Fruit fly (Drosophila melanogaster) whole organism, pupa: Measurements from ENCODE around the gene CG15042.

Source experiments
- CG10348 ChIP-seq: fragments of 200-800 bp; sonication (Bioruptor generic); IDR thresholded peaks from 2 replicates; pipeline ENCODE4 v1.3.6; 2022; ENCODE audit warnings: missing biosample characterization, missing genetic modification characterization
- CG13204 ChIP-seq: fragments of 200-800 bp; sonication (Bioruptor generic); optimal IDR thresholded peaks from 2 replicates; lab custom pipeline; 2018; ENCODE audit warnings: missing biosample characterization, mild to moderate bottlenecking, missing genetic modification characterization, moderate library complexity
- CG14655 ChIP-seq: fragments of 200-800 bp; sonication (Bioruptor generic); optimal IDR thresholded peaks from 3 replicates; lab custom pipeline; 2017; ENCODE audit warnings: mild to moderate bottlenecking, missing biosample characterization, missing genetic modification reagents, missing genetic modification characterization
- CG17806 ChIP-seq: fragments of 200-800 bp; sonication (Bioruptor generic); optimal IDR thresholded peaks from 2 replicates; lab custom pipeline; 2018; ENCODE audit warnings: missing biosample characterization, mild to moderate bottlenecking, missing genetic modification characterization, moderate library complexity
- CG8159 ChIP-seq: fragments of 200-800 bp; sonication (Bioruptor generic); optimal IDR thresholded peaks from 3 replicates; lab custom pipeline; 2018; ENCODE audit warnings: missing biosample characterization, mild to moderate bottlenecking, missing genetic modification characterization, moderate library complexity
- CG8301 ChIP-seq: fragments of 200-800 bp; sonication (Bioruptor generic); optimal IDR thresholded peaks from 2 replicates; lab custom pipeline; 2018; ENCODE audit warnings: missing biosample characterization, mild to moderate bottlenecking, missing genetic modification characterization
- EcR ChIP-seq: fragments of 200-800 bp; sonication (Bioruptor generic); optimal IDR thresholded peaks from 3 replicates; lab custom pipeline; 2019; ENCODE audit warnings: missing biosample characterization, missing genetic modification characterization, mild to moderate bottlenecking, moderate library complexity, missing genetic modification reagents
- Pif1A ChIP-seq: fragments of 200-800 bp; sonication (Bioruptor generic); optimal IDR thresholded peaks from 3 replicates; lab custom pipeline; 2016; ENCODE audit warnings: missing biosample characterization, missing genetic modification characterization
- Snoo ChIP-seq: fragments of 200-800 bp; sonication (Bioruptor generic); optimal IDR thresholded peaks from 3 replicates; lab custom pipeline; 2017; ENCODE audit warnings: missing biosample characterization, mild to moderate bottlenecking, missing genetic modification characterization, inconsistent platforms
- fd96Ca ChIP-seq: fragments of 200-800 bp; sonication (Bioruptor generic); IDR thresholded peaks from 3 replicates; pipeline ENCODE4 v1.3.6; 2022; ENCODE audit warnings: missing biosample characterization, missing genetic modification characterization

DNA sequence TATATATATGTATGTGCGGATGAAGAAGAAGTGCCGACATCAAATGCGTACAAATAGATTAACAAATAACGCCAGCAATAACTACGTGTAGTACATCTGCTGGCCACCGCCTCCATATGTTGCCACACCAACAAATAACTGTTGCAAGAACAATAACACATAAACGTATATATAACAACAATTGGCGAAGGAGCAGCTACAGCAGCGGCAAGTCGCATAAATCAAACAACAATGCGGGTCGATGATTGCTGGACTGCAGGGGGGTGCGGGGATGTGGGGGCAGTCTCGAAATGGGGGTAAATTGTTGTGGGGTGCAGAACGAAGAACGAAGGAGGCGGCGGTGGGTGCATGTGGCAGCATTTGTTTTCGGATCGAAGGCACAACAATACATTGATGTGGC, 32.5 kb upstream of the CG15042 start:
- TF ChIP-seq CG14655 (GFP tag; lab: Kevin White, UChicago) (no peak), EcR (GFP tag; lab: Kevin White, UChicago) (no peak), Snoo (tag; lab: Kevin White, UChicago) (no peak), CG8159 (no peak), CG8301 (no peak), CG10348 (GFP tag; lab: Robert Waterston, UW) (no peak), CG13204 (GFP tag; lab: Kevin White, UChicago) (no peak), Pif1A (GFP tag; lab: Kevin White, UChicago) (no peak), CG17806 (tag; lab: Kevin White, UChicago) (no peak), fd96Ca (GFP tag; lab: Robert Waterston, UW) (no peak)
